Worm (Caenorhabditis elegans) whole organism, L2 larva: Measurements from ENCODE around the gene dcap-1.

Experiments
- lin-39 ChIP-seq: fragments of 150-350 bp; optimal IDR thresholded peaks from 2 replicates; lab custom pipeline; 2014; ENCODE audit warnings: missing biosample characterization, missing genetic modification reagents, missing genetic modification characterization
- mab-5 ChIP-seq: fragments of 150-350 bp; optimal IDR thresholded peaks from 2 replicates; lab custom pipeline; 2014; ENCODE audit warnings: missing biosample characterization, missing genetic modification characterization
- mdl-1 ChIP-seq, 2 experiments: fragments of 150-350 bp in 1 of 2; sonication (generic microtip) in 1 of 2; optimal IDR thresholded peaks; 2 replicates each; lab custom pipeline; 2017; ENCODE audit warnings: missing biosample characterization in 2 of 2, missing genetic modification characterization in 2 of 2
- ztf-4 ChIP-seq: fragments of 150-350 bp; optimal IDR thresholded peaks from 2 replicates; lab custom pipeline; 2014; ENCODE audit warnings: missing biosample characterization, missing genetic modification characterization

ce11 chrIV:1086913-1087312 is 32.3 kb upstream of the dcap-1 start, which contains the start of gene csn-4:
- no peak for TF ChIP-seq ztf-4 (tag; lab: Kevin White, UChicago)
- TF ChIP-seq mab-5 (tag; lab: Kevin White, UChicago), result no peak
- TF ChIP-seq lin-39 (tag; lab: Kevin White, UChicago), result no peak
- TF ChIP-seq mdl-1 (tag; optimal IDR thresholded peaks at IDR 0.05; lab: Kevin White, UChicago), result no peak
